Worm (Caenorhabditis elegans) whole organism, L2 larva: Measurements from ENCODE around the gene abt-4.

Experiments used
- C34F6.9 ChIP-seq: fragments of 150-350 bp; optimal IDR thresholded peaks from 2 replicates; lab custom pipeline; 2014; ENCODE audit warnings: missing biosample characterization, missing genetic modification characterization
- F13H6.1 ChIP-seq: sonication (generic microtip); optimal IDR thresholded peaks from 2 replicates; lab custom pipeline; 2016; ENCODE audit warnings: missing genetic modification characterization, missing compliant biosample characterization
- Y55F3AM.14 ChIP-seq: fragments of 200-800 bp; sonication (Bioruptor generic); optimal IDR thresholded peaks from 2 replicates; lab custom pipeline; 2018; ENCODE audit warnings: mild to moderate bottlenecking, missing genetic modification characterization, missing compliant biosample characterization
- alr-1 ChIP-seq: fragments of 150-350 bp; optimal IDR thresholded peaks from 2 replicates; lab custom pipeline; 2014; ENCODE audit warnings: missing biosample characterization, missing genetic modification characterization
- aly-2 ChIP-seq: fragments of 150-350 bp; optimal IDR thresholded peaks from 2 replicates; lab custom pipeline; 2014; ENCODE audit warnings: missing biosample characterization, missing genetic modification characterization
- ama-1 ChIP-seq: fragments of 150-350 bp; optimal IDR thresholded peaks from 2 replicates; lab custom pipeline; 2018; ENCODE audit warnings: inconsistent platforms
- blmp-1 ChIP-seq: sonication (generic microtip); optimal IDR thresholded peaks from 2 replicates; lab custom pipeline; 2017; ENCODE audit warnings: missing genetic modification characterization, mild to moderate bottlenecking, missing compliant biosample characterization, antibody characterized with exemption, moderate library complexity; ENCODE audit not compliant: insufficient read depth
- ceh-16 ChIP-seq: fragments of 150-350 bp; optimal IDR thresholded peaks from 2 replicates; lab custom pipeline; 2014; ENCODE audit warnings: missing biosample characterization, missing genetic modification characterization
- crh-2 ChIP-seq: sonication (generic microtip); optimal IDR thresholded peaks from 2 replicates; lab custom pipeline; 2017; ENCODE audit warnings: missing biosample characterization, missing genetic modification characterization
- dmd-4 ChIP-seq: sonication (generic microtip); optimal IDR thresholded peaks from 2 replicates; lab custom pipeline; 2017; ENCODE audit warnings: missing biosample characterization, missing genetic modification characterization
- egl-27 ChIP-seq: sonication (generic microtip); optimal IDR thresholded peaks from 3 replicates; lab custom pipeline; 2017; ENCODE audit warnings: missing biosample characterization, missing genetic modification reagents, missing genetic modification characterization
- elt-1 ChIP-seq: fragments of 150-350 bp; optimal IDR thresholded peaks from 2 replicates; lab custom pipeline; 2014; ENCODE audit warnings: missing biosample characterization, missing genetic modification characterization
- elt-3 ChIP-seq: sonication (generic microtip); optimal IDR thresholded peaks from 2 replicates; lab custom pipeline; 2017; ENCODE audit warnings: missing biosample characterization, missing genetic modification characterization
- fos-1 ChIP-seq: fragments of 150-350 bp; optimal IDR thresholded peaks from 2 replicates; lab custom pipeline; 2014; ENCODE audit warnings: missing biosample characterization, missing genetic modification characterization
- lin-11 ChIP-seq: fragments of 150-350 bp; sonication (generic microtip); optimal IDR thresholded peaks from 2 replicates; lab custom pipeline; 2014; ENCODE audit warnings: missing biosample characterization, missing genetic modification characterization, inconsistent platforms, mixed read lengths
- lin-13 ChIP-seq: fragments of 150-350 bp; optimal IDR thresholded peaks from 2 replicates; lab custom pipeline; 2014; ENCODE audit warnings: missing biosample characterization, missing genetic modification reagents, missing genetic modification characterization
- lin-39 ChIP-seq: fragments of 150-350 bp; optimal IDR thresholded peaks from 2 replicates; lab custom pipeline; 2014; ENCODE audit warnings: missing biosample characterization, missing genetic modification reagents, missing genetic modification characterization
- lsy-2 ChIP-seq, 2 experiments: fragments of 150-350 bp in 1 of 2; sonication (generic microtip) in 1 of 2; optimal IDR thresholded peaks; 2 replicates each; lab custom pipeline; 2014 to 2017; ENCODE audit warnings: missing biosample characterization in 2 of 2, missing genetic modification characterization in 2 of 2
- mbf-1 ChIP-seq: sonication (generic microtip); optimal IDR thresholded peaks from 2 replicates; lab custom pipeline; 2017; ENCODE audit warnings: missing biosample characterization, missing genetic modification characterization
- nhr-10 ChIP-seq: sonication (generic microtip); optimal IDR thresholded peaks from 2 replicates; lab custom pipeline; 2017; ENCODE audit warnings: missing biosample characterization, missing genetic modification characterization
- nhr-21 ChIP-seq: fragments of 150-350 bp; optimal IDR thresholded peaks from 2 replicates; lab custom pipeline; 2014; ENCODE audit warnings: missing biosample characterization, missing genetic modification characterization
- nhr-6 ChIP-seq: fragments of 150-350 bp; optimal IDR thresholded peaks from 2 replicates; lab custom pipeline; 2014; ENCODE audit warnings: missing biosample characterization, missing genetic modification characterization
- nhr-77 ChIP-seq: fragments of 150-350 bp; optimal IDR thresholded peaks from 2 replicates; lab custom pipeline; 2014; ENCODE audit warnings: missing biosample characterization, missing genetic modification characterization
- peb-1 ChIP-seq: fragments of 150-350 bp; optimal IDR thresholded peaks from 2 replicates; lab custom pipeline; 2014; ENCODE audit warnings: missing biosample characterization, missing genetic modification characterization
- sem-4 ChIP-seq: fragments of 150-350 bp; optimal IDR thresholded peaks from 2 replicates; lab custom pipeline; 2014; ENCODE audit warnings: missing biosample characterization, missing genetic modification reagents, missing genetic modification characterization
- skn-1 ChIP-seq: sonication (generic microtip); optimal IDR thresholded peaks from 2 replicates; lab custom pipeline; 2017; ENCODE audit warnings: missing biosample characterization, missing genetic modification characterization
- sma-3 ChIP-seq: sonication (generic microtip); optimal IDR thresholded peaks from 2 replicates; lab custom pipeline; 2016; ENCODE audit warnings: missing genetic modification reagents, missing genetic modification characterization, missing compliant biosample characterization
- sma-9 ChIP-seq, 2 experiments: fragments of 150-350 bp in 1 of 2; sonication (generic microtip) in 1 of 2; optimal IDR thresholded peaks; 2 replicates each; lab custom pipeline; 2014 to 2016; ENCODE audit warnings: missing genetic modification characterization in 2 of 2, mild to moderate bottlenecking in 1 of 2, missing biosample characterization in 1 of 2, missing compliant biosample characterization in 1 of 2, missing genetic modification reagents in 1 of 2, moderate library complexity in 1 of 2
- snpc-4 ChIP-seq: fragments of 150-350 bp; optimal IDR thresholded peaks from 2 replicates; lab custom pipeline; 2014; ENCODE audit warnings: missing biosample characterization, missing genetic modification characterization
- unc-62 ChIP-seq: fragments of 150-350 bp; optimal IDR thresholded peaks from 2 replicates; lab custom pipeline; 2014; ENCODE audit warnings: missing biosample characterization, missing genetic modification reagents, missing genetic modification characterization
- zag-1 ChIP-seq: fragments of 150-350 bp; optimal IDR thresholded peaks from 2 replicates; lab custom pipeline; 2014; ENCODE audit warnings: missing biosample characterization, missing genetic modification characterization
- ztf-1 ChIP-seq: fragments of 200-800 bp; sonication (Bioruptor generic); conservative IDR thresholded peaks from 2 replicates; pipeline ENCODE4 v1.3.6; 2022; ENCODE audit warnings: missing genetic modification characterization, missing compliant biosample characterization
- ztf-11 ChIP-seq: sonication (generic microtip); optimal IDR thresholded peaks from 2 replicates; lab custom pipeline; 2017; ENCODE audit warnings: missing biosample characterization, missing genetic modification characterization

Gene abt-4

DNA sequence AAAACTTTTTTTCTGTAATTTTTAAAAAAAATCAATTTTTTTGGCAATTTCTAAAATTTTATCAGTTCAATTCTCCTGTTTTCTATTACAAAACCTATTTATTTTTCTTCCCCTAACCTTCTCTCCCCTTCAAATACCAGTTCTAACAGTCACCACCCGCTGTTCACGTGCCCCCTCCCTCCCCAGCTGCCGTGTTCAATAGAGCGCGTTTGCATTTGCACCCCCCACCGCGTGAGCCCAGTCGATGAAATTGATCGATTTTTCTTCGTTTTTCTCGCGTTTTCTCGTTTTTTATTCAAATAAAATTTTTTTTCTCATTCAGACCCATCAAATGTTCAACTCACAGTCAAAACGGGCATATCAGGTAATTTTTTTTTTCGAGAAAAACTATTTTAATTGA lies 18.5 kb upstream of the abt-4 start, which contains the start of gene atg-9 (continued):
- no peak for TF ChIP-seq ztf-1 (GFP tag; lab: Robert Waterston, UW)
- TF ChIP-seq nhr-10 (tag; lab: Kevin White, UChicago): no peak
- TF ChIP-seq C34F6.9 (tag; lab: Kevin White, UChicago): peak; percentile 80
- no peak for TF ChIP-seq nhr-77 (tag; lab: Kevin White, UChicago)
- peak; percentile 40 for TF ChIP-seq Y55F3AM.14 (GFP tag; lab: Kevin White, UChicago)
- TF ChIP-seq F13H6.1 (tag; lab: Kevin White, UChicago): peak; percentile 50
- no peak for TF ChIP-seq peb-1
- TF ChIP-seq dmd-4 (tag; lab: Kevin White, UChicago): no peak
- TF ChIP-seq lin-39 (tag; lab: Kevin White, UChicago): no peak

DNA sequence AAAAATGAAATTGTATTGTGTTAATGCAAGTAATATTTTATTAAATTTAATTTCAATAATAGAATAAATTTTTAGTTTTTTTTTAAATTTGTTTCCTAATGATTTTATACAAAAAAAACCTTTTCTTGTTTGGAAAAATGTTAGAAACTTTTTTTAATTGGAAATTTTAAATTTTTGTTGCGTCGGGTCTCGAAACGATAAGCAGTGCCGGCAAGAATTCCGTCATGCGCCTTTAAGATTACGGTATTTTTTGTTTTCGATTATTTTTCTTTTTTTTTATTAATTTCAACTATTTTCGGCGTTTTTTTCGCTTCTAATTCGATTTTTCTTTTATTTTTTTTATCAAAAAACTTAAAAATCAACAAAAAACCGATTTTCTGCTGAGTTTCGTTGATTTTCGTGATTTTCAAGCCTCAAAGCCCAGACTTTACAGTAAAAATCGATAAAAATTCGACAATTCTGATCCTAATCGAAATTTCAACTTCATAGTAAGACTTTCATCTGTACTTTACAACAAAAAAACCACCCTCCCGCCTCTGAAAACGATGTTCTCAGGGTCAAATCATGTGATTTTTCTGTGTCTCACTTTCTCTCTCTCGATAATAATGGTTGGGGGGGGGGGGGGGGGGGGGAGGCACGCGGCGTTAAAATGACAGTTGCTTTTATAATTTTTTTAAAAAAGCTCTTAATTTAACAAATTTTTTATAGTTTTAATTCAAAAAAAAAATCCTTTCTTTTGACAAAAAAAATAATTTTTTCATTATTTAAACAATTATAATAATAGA lies 17.2 kb upstream of the abt-4 start:
- TF ChIP-seq ztf-1 (GFP tag; lab: Robert Waterston, UW) (no peak), elt-1 (tag; lab: Kevin White, UChicago) (no peak), ceh-16 (tag; lab: Kevin White, UChicago) (no peak), dmd-4 (tag; lab: Kevin White, UChicago) (no peak), fos-1 (tag; lab: Kevin White, UChicago) (no peak), lsy-2 (tag; optimal IDR thresholded peaks at IDR 0.05; lab: Kevin White, UChicago) (no peak), Y55F3AM.14 (GFP tag; lab: Kevin White, UChicago) (no peak), sem-4 (tag; lab: Kevin White, UChicago) (no peak), ama-1 (no peak), elt-3 (tag; lab: Kevin White, UChicago) (no peak), sma-9 (GFP tag; optimal IDR thresholded peaks at IDR 0.05; lab: Kevin White, UChicago) (no peak), sma-9 (tag; optimal IDR thresholded peaks at IDR 0.05; lab: Kevin White, UChicago) (no peak)

DNA sequence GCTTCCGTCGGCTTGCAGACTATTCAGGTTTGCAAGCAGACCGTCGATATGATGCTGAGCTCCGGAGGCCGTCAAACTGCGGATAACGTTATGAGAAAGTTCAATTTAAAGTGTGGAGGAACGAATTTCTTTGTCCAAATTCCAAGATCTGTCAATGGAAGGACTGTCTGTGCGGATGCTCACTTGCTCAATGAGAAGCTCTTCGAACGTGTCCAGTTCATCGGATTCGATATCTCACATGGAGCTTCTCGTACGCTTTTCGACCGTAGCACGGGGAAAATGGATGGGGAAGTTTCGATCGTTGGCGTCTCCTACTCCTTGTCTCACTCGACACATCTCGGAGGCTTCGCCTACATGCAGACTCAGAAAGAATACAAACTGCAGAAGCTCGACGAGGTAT lies 15.5 kb upstream of the abt-4 start:
- TF ChIP-seq sma-3 (no peak), nhr-21 (tag; lab: Kevin White, UChicago) (no peak), skn-1 (no peak), lin-11 (tag; lab: Kevin White, UChicago) (no peak), peb-1 (no peak)

DNA sequence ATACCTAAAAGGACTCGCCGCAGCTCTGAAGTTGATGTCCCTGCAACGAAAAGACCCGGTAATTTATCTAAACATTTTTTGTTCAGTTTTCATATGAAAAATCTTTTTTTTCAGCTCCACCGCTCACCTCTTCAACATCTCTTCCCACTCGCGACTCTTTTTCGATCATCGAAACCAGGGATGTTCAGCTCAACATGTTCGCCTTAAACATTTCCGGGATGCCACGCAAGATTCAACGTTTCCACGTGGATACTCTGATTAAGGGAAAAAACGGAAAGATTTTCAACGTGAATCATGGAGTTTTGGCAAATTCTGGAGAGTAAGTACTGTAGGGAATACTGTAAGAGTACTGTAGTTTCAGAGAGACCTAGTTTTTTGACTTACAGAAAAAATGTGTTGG lies 13.0 kb upstream of the abt-4 start:
- no peak for TF ChIP-seq lin-11 (tag; lab: Kevin White, UChicago)
- TF ChIP-seq crh-2 (tag; lab: Kevin White, UChicago): no peak
- no peak for TF ChIP-seq sma-9 (GFP tag; optimal IDR thresholded peaks at IDR 0.05; lab: Kevin White, UChicago)
- no peak for TF ChIP-seq sma-9 (tag; optimal IDR thresholded peaks at IDR 0.05; lab: Kevin White, UChicago)
- no peak for TF ChIP-seq alr-1
- TF ChIP-seq sem-4 (tag; lab: Kevin White, UChicago): no peak
- TF ChIP-seq ztf-11 (tag; lab: Kevin White, UChicago): no peak
- no peak for TF ChIP-seq lin-13 (GFP tag; lab: Kevin White, UChicago)

DNA sequence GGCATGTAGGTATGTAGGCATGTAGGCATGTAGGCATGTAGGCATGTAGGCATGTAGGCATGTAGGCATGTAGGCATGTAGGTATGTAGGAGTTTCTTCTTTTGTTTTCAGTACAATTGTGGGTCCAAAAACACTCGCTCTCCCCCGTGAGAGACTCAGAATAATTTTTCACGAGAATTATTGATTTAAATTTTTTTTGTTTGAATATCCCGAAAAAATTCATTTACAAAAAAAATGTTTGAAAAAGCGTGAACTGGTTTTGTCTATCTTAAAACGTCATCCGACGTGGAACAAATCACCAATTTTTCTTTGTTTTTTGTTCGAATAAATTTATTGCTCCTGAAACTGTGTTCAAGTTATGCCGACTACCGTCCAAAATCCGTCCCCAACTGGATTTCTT lies 12.6 kb upstream of the abt-4 start, which contains the start of gene wago-10:
TSS of gene wago-10 (plus strand) at position 301 of the 400 bp plus-strand sequence.
- no peak for TF ChIP-seq zag-1 (tag; lab: Kevin White, UChicago)
- TF ChIP-seq snpc-4: no peak
- no peak for TF ChIP-seq nhr-6 (tag; lab: Kevin White, UChicago)
- no peak for TF ChIP-seq mbf-1 (tag; lab: Kevin White, UChicago)
- TF ChIP-seq aly-2 (tag; lab: Kevin White, UChicago): no peak
- TF ChIP-seq ztf-1 (GFP tag; lab: Robert Waterston, UW): no peak

DNA sequence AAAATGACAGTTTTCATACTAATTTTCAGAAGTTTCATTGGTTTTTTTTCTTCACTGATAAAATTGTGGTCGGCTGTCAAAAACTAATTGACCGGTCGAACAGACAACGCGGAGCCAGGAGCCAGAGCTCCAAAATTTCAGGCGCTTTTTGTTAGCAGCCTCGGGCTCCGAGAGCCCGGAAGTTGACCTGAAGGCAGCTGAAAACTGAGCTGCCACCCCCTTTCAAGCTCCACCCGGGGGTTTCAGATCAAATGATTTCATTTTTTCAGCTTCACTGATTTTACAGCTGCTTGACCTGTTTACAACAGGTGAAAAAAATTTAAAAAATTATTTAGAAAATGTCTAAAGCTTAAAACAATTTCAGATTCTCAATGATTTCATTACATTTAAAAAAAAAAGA lies 11.8 kb upstream of the abt-4 start:
- TF ChIP-seq unc-62 (GFP tag; lab: Kevin White, UChicago): no peak
- TF ChIP-seq blmp-1: no peak
- TF ChIP-seq ama-1: no peak
- TF ChIP-seq egl-27 (tag; lab: Kevin White, UChicago): no peak
- TF ChIP-seq lin-11 (tag; lab: Kevin White, UChicago): no peak
- TF ChIP-seq skn-1: no peak
- no peak for TF ChIP-seq elt-1 (tag; lab: Kevin White, UChicago)
- no peak for TF ChIP-seq Y55F3AM.14 (GFP tag; lab: Kevin White, UChicago)
- TF ChIP-seq lin-39 (tag; lab: Kevin White, UChicago): no peak
- no peak for TF ChIP-seq dmd-4 (tag; lab: Kevin White, UChicago)
